Worm (Caenorhabditis elegans) whole organism, L3 larva: ENCODE results near the gene C48B4.13.

Experiments used
- ZK546.5 ChIP-seq: sonication (generic microtip); optimal IDR thresholded peaks from 2 replicates; lab custom pipeline; 2017; ENCODE audit warnings: missing biosample characterization, missing genetic modification characterization
- aly-2 ChIP-seq: fragments of 150-350 bp; optimal IDR thresholded peaks from 2 replicates; lab custom pipeline; 2014; ENCODE audit warnings: missing biosample characterization, missing genetic modification characterization
- ceh-16 ChIP-seq: sonication (generic microtip); optimal IDR thresholded peaks from 2 replicates; lab custom pipeline; 2017; ENCODE audit warnings: missing biosample characterization, missing genetic modification characterization
- ceh-28 ChIP-seq: fragments of 150-350 bp; optimal IDR thresholded peaks from 2 replicates; lab custom pipeline; 2014; ENCODE audit warnings: missing biosample characterization, missing genetic modification reagents, missing genetic modification characterization
- ceh-82 ChIP-seq: fragments of 150-350 bp; optimal IDR thresholded peaks from 2 replicates; lab custom pipeline; 2014; ENCODE audit warnings: missing biosample characterization, missing genetic modification characterization
- egl-27 ChIP-seq: sonication (generic microtip); optimal IDR thresholded peaks from 4 replicates; lab custom pipeline; 2017; ENCODE audit warnings: missing biosample characterization, missing genetic modification reagents, missing genetic modification characterization
- elt-1 ChIP-seq: fragments of 150-350 bp; optimal IDR thresholded peaks from 2 replicates; lab custom pipeline; 2014; ENCODE audit warnings: missing biosample characterization, missing genetic modification characterization
- elt-2 ChIP-seq: sonication (generic microtip); optimal IDR thresholded peaks from 2 replicates; lab custom pipeline; 2016; ENCODE audit warnings: missing genetic modification reagents, mild to moderate bottlenecking, missing genetic modification characterization, missing compliant biosample characterization
- fos-1 ChIP-seq: fragments of 150-350 bp; optimal IDR thresholded peaks from 2 replicates; lab custom pipeline; 2014; ENCODE audit warnings: missing biosample characterization, missing genetic modification characterization
- hmg-11 ChIP-seq: sonication (generic microtip); optimal IDR thresholded peaks from 2 replicates; lab custom pipeline; 2016; ENCODE audit warnings: missing genetic modification characterization, missing compliant biosample characterization
- jun-1 ChIP-seq: fragments of 150-350 bp; optimal IDR thresholded peaks from 2 replicates; lab custom pipeline; 2014; ENCODE audit warnings: missing biosample characterization, missing genetic modification reagents, missing genetic modification characterization
- lin-15B ChIP-seq: fragments of 150-350 bp; optimal IDR thresholded peaks from 2 replicates; lab custom pipeline; 2014; ENCODE audit warnings: missing biosample characterization, missing genetic modification characterization
- lin-39 ChIP-seq: fragments of 150-350 bp; optimal IDR thresholded peaks from 2 replicates; lab custom pipeline; 2018; ENCODE audit warnings: missing biosample characterization, missing genetic modification reagents, missing genetic modification characterization
- mdl-1 ChIP-seq: fragments of 150-350 bp; optimal IDR thresholded peaks from 2 replicates; lab custom pipeline; 2014; ENCODE audit warnings: missing biosample characterization, missing genetic modification characterization
- mml-1 ChIP-seq: fragments of 150-350 bp; sonication (generic microtip); optimal IDR thresholded peaks from 3 replicates; lab custom pipeline; 2014; ENCODE audit warnings: missing biosample characterization, missing genetic modification characterization
- nfya-1 ChIP-seq: sonication (generic microtip); optimal IDR thresholded peaks from 2 replicates; lab custom pipeline; 2017; ENCODE audit warnings: missing genetic modification characterization, mild to moderate bottlenecking, missing compliant biosample characterization, antibody characterized with exemption, moderate library complexity; ENCODE audit not compliant: insufficient read depth
- nhr-11 ChIP-seq: fragments of 150-350 bp; optimal IDR thresholded peaks from 2 replicates; lab custom pipeline; 2014; ENCODE audit warnings: missing biosample characterization, missing genetic modification characterization
- nhr-12 ChIP-seq: fragments of 150-350 bp; optimal IDR thresholded peaks from 2 replicates; lab custom pipeline; 2014; ENCODE audit warnings: missing biosample characterization, missing genetic modification characterization
- nhr-237 ChIP-seq: fragments of 150-350 bp; optimal IDR thresholded peaks from 2 replicates; lab custom pipeline; 2014; ENCODE audit warnings: missing biosample characterization, missing genetic modification characterization
- nhr-25 ChIP-seq: sonication (generic microtip); optimal IDR thresholded peaks from 2 replicates; lab custom pipeline; 2017; ENCODE audit warnings: missing biosample characterization, missing genetic modification characterization
- nhr-43 ChIP-seq: sonication (generic microtip); optimal IDR thresholded peaks from 2 replicates; lab custom pipeline; 2016; ENCODE audit warnings: mild to moderate bottlenecking, missing genetic modification characterization, missing compliant biosample characterization; ENCODE audit not compliant: poor library complexity, severe bottlenecking
- nhr-67 ChIP-seq: fragments of 150-350 bp; optimal IDR thresholded peaks from 2 replicates; lab custom pipeline; 2014; ENCODE audit warnings: missing biosample characterization, missing genetic modification characterization
- nhr-76 ChIP-seq: fragments of 150-350 bp; sonication (generic microtip); optimal IDR thresholded peaks from 5 replicates; lab custom pipeline; 2014; ENCODE audit warnings: missing biosample characterization, missing genetic modification characterization
- nhr-77 ChIP-seq: fragments of 150-350 bp; optimal IDR thresholded peaks from 2 replicates; lab custom pipeline; 2014; ENCODE audit warnings: missing biosample characterization, missing genetic modification characterization
- pha-4 ChIP-seq: fragments of 150-350 bp; optimal IDR thresholded peaks from 2 replicates; lab custom pipeline; 2014; ENCODE audit warnings: missing biosample characterization, missing genetic modification reagents, missing genetic modification characterization
- pqm-1 ChIP-seq: fragments of 150-350 bp; optimal IDR thresholded peaks from 2 replicates; lab custom pipeline; 2017; ENCODE audit warnings: missing biosample characterization, missing genetic modification characterization, inconsistent platforms
- sea-2 ChIP-seq: fragments of 150-350 bp; sonication (generic microtip); optimal IDR thresholded peaks from 4 replicates; lab custom pipeline; 2014; ENCODE audit warnings: missing biosample characterization, missing genetic modification reagents, missing genetic modification characterization
- skn-1 ChIP-seq: fragments of 150-350 bp; optimal IDR thresholded peaks from 2 replicates; lab custom pipeline; 2014; ENCODE audit warnings: missing biosample characterization, missing genetic modification characterization
- snpc-4 ChIP-seq: fragments of 150-350 bp; optimal IDR thresholded peaks from 2 replicates; lab custom pipeline; 2014; ENCODE audit warnings: missing biosample characterization, missing genetic modification characterization
- tbx-2 ChIP-seq: sonication (generic microtip); optimal IDR thresholded peaks from 2 replicates; lab custom pipeline; 2016; ENCODE audit warnings: mild to moderate bottlenecking, missing genetic modification characterization, missing compliant biosample characterization
- unc-39 ChIP-seq: sonication (generic microtip); optimal IDR thresholded peaks from 4 replicates; lab custom pipeline; 2017; ENCODE audit warnings: missing biosample characterization, missing genetic modification characterization
- zag-1 ChIP-seq: fragments of 150-350 bp; optimal IDR thresholded peaks from 2 replicates; lab custom pipeline; 2014; ENCODE audit warnings: missing biosample characterization, missing genetic modification characterization
- ztf-11 ChIP-seq: fragments of 150-350 bp; optimal IDR thresholded peaks from 2 replicates; lab custom pipeline; 2014; ENCODE audit warnings: missing biosample characterization, missing genetic modification characterization
- ztf-4 ChIP-seq: fragments of 150-350 bp; optimal IDR thresholded peaks from 2 replicates; lab custom pipeline; 2014; ENCODE audit warnings: missing biosample characterization, missing genetic modification characterization

Gene C48B4.13

ce11 chrIII:9563235-9563634 is 5.3 kb upstream of the C48B4.13 start, which contains the start of gene C48B4.9:
TSS of gene C48B4.9 (minus strand) at chrIII:9563335.
- no peak for TF ChIP-seq ceh-82
- TF ChIP-seq egl-27 (tag; lab: Kevin White, UChicago): no peak
- TF ChIP-seq ZK546.5 (tag; lab: Kevin White, UChicago): no peak
- no peak for TF ChIP-seq mdl-1
- TF ChIP-seq pqm-1 (tag; lab: Kevin White, UChicago): no peak
- no peak for TF ChIP-seq tbx-2 (tag; lab: Kevin White, UChicago)
- TF ChIP-seq zag-1: no peak
- no peak for TF ChIP-seq nhr-25 (tag; lab: Kevin White, UChicago)
- no peak for TF ChIP-seq nhr-12 (tag; lab: Kevin White, UChicago)
- no peak for TF ChIP-seq ceh-16 (tag; lab: Kevin White, UChicago)
- TF ChIP-seq fos-1 (tag; lab: Kevin White, UChicago): no peak
- TF ChIP-seq mml-1: no peak
- no peak for TF ChIP-seq pha-4 (tag; lab: Kevin White, UChicago)
- TF ChIP-seq elt-2: no peak
- TF ChIP-seq jun-1 (tag; lab: Kevin White, UChicago): no peak
- no peak for TF ChIP-seq ztf-11

- TF ChIP-seq pqm-1 (tag; lab: Kevin White, UChicago): no peak
- TF ChIP-seq nhr-12 (tag; lab: Kevin White, UChicago): no peak
- no peak for TF ChIP-seq nhr-25 (tag; lab: Kevin White, UChicago)
- TF ChIP-seq egl-27 (tag; lab: Kevin White, UChicago): no peak
- TF ChIP-seq nhr-43: no peak
- TF ChIP-seq nhr-237: no peak
- TF ChIP-seq fos-1 (tag; lab: Kevin White, UChicago): no peak
- TF ChIP-seq elt-2: no peak
- no peak for TF ChIP-seq mml-1
- no peak for TF ChIP-seq mdl-1
- no peak for TF ChIP-seq aly-2 (tag; lab: Kevin White, UChicago)
- no peak for TF ChIP-seq hmg-11
- no peak for TF ChIP-seq tbx-2 (tag; lab: Kevin White, UChicago)
- TF ChIP-seq zag-1: no peak
- no peak for TF ChIP-seq pha-4 (tag; lab: Kevin White, UChicago)
- TF ChIP-seq ceh-82: no peak
- TF ChIP-seq nhr-77 (tag; lab: Kevin White, UChicago): no peak
- no peak for TF ChIP-seq elt-1 (tag; lab: Kevin White, UChicago)
- TF ChIP-seq skn-1 (tag; lab: Kevin White, UChicago): no peak
- TF ChIP-seq, all 47 proteins: peak for 0
These were observed 4.1 kb upstream of the C48B4.13 start, which contains the start of gene C48B4.10 for ce11 chrIII:9564410-9564809. TSS of gene C48B4.10 (minus strand) at chrIII:9564510.

- TF ChIP-seq pqm-1 (tag; lab: Kevin White, UChicago) (no peak), lin-15B (tag; lab: Kevin White, UChicago) (no peak), nhr-25 (tag; lab: Kevin White, UChicago) (no peak), nhr-67 (no peak), hmg-11 (no peak), lin-39 (tag; lab: Kevin White, UChicago) (no peak), nfya-1 (tag; lab: Kevin White, UChicago) (no peak), ztf-4 (tag; lab: Kevin White, UChicago) (no peak), nhr-12 (tag; lab: Kevin White, UChicago) (no peak), ZK546.5 (tag; lab: Kevin White, UChicago) (no peak)
- TF ChIP-seq, all 47 proteins: peak for 0
These were observed 2.6 kb upstream of the C48B4.13 start, which contains the start of gene C48B4.11 for ce11 chrIII:9565973-9566372. TSS of gene C48B4.11 (minus strand) at chrIII:9566115.

ce11 chrIII:9570869-9571268 is 2.3 kb downstream of the C48B4.13 start:
- TF ChIP-seq lin-15B (tag; lab: Kevin White, UChicago) (peak; percentile 45), ZK546.5 (tag; lab: Kevin White, UChicago) (no peak), mdl-1 (no peak), nhr-76 (tag; lab: Kevin White, UChicago) (no peak), unc-39 (tag; lab: Kevin White, UChicago) (no peak), hmg-11 (no peak), skn-1 (tag; lab: Kevin White, UChicago) (no peak), mml-1 (no peak), nfya-1 (tag; lab: Kevin White, UChicago) (peak; percentile 100), nhr-11 (tag; lab: Kevin White, UChicago) (no peak)

ce11 chrIII:9580039-9580891 is 11.7 kb downstream of the C48B4.13 start, which contains the start of gene ced-7:
TSS of gene ced-7 (minus strand) at chrIII:9580089.
- peak; percentile 22 for TF ChIP-seq lin-39 (tag; lab: Kevin White, UChicago)
- peak; percentile 12 for TF ChIP-seq ceh-28 (tag; lab: Kevin White, UChicago)
- peak; percentile 67 for TF ChIP-seq lin-15B (tag; lab: Kevin White, UChicago)
- peak; percentile 27 for TF ChIP-seq snpc-4 (tag; lab: Kevin White, UChicago)
- TF ChIP-seq elt-2: no peak
- no peak for TF ChIP-seq sea-2 (GFP tag; lab: Kevin White, UChicago)
- no peak for TF ChIP-seq ceh-82
- no peak for TF ChIP-seq ZK546.5 (tag; lab: Kevin White, UChicago)
- peak; percentile 19 for TF ChIP-seq pha-4 (tag; lab: Kevin White, UChicago)
- TF ChIP-seq nhr-77 (tag; lab: Kevin White, UChicago): no peak
- TF ChIP-seq zag-1: no peak
- TF ChIP-seq nfya-1 (tag; lab: Kevin White, UChicago): peak; percentile 46
